Fruit fly (Drosophila melanogaster) whole organism: ENCODE data around the gene CG14185.

Experiments
- CG8478 ChIP-seq: fragments of >200 bp; optimal IDR thresholded peaks from 2 replicates; lab custom pipeline; 2018; ENCODE audit warnings: inconsistent platforms
- Dll ChIP-seq: fragments of >200 bp; optimal IDR thresholded peaks from 2 replicates; lab custom pipeline; 2017
- EcR ChIP-seq, 2 experiments: fragments of >200 bp; optimal IDR thresholded peaks; 2 replicates each; lab custom pipeline; 2017; ENCODE audit warnings: missing biosample characterization in 2 of 2, missing genetic modification characterization in 2 of 2, missing genetic modification reagents in 2 of 2
- pan ChIP-seq: fragments of >200 bp; optimal IDR thresholded peaks from 2 replicates; lab custom pipeline; 2017
- psq ChIP-seq: fragments of >200 bp; optimal IDR thresholded peaks from 2 replicates; lab custom pipeline; 2017
- usp ChIP-seq: fragments of >200 bp; optimal IDR thresholded peaks from 2 replicates; lab custom pipeline; 2017; ENCODE audit warnings: missing biosample characterization, missing genetic modification characterization, mixed read lengths

CG14185 gene

DNA sequence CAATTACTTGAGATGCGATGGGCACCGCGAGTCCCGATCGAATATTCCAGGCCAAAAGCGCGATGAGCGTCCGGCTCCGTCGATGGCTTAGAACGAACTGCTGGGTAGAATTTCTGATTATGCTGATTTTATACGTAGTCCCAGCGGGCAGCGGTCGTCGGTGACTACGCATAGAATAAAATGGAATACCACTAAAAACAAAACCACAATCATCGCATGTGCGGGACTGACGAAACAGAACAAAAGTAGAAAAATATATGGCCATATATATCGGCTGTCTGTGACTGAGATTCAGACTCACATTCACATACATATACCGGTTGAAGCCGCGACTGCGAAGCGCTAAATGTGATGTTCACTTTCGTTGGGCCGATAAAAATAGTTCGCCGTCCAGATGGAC lies 21.4 kb downstream of the CG14185 start, which contains the start of gene CG7365:
Gene CG7365, minus strand, starts transcription at position 101 of the 400 bp plus-strand sequence.
- no peak for TF ChIP-seq pan (lab: Kevin White, UChicago)
- no peak for TF ChIP-seq usp (GFP tag; lab: Kevin White, UChicago)
- no peak for TF ChIP-seq CG8478 (lab: Kevin White, UChicago)
- no peak for TF ChIP-seq EcR (GFP tag; optimal IDR thresholded peaks at IDR 0.05; lab: Kevin White, UChicago)
- TF ChIP-seq psq (lab: Kevin White, UChicago) = no peak
- TF ChIP-seq Dll = no peak

DNA sequence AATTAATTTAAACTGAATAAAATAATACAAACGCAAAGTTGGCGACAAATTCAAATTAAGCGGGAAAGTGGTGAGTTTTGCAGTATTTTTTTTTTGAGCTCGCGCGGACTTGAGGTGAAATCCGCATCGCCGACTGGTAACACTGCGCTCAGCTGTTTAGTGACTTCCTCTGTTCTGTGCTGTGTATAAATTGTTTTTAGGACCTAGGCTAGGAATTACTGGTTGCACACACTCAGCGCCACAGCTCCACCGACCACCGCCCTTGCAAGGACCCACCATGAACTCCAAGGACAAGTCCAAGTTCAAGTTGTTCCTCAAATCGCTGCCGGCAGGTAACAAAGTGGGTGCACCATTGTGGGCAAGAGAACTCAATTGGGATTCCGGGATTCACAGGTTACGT lies 23.1 kb downstream of the CG14185 start, which contains the start of gene gig:
Gene gig, plus strand, starts transcription at position 150 of the 400 bp plus-strand sequence.
- TF ChIP-seq CG8478 (lab: Kevin White, UChicago) (no peak), psq (lab: Kevin White, UChicago) (no peak), Dll (no peak), pan (lab: Kevin White, UChicago) (no peak), EcR (GFP tag; optimal IDR thresholded peaks at IDR 0.05; lab: Kevin White, UChicago) (no peak), usp (GFP tag; lab: Kevin White, UChicago) (no peak)

DNA sequence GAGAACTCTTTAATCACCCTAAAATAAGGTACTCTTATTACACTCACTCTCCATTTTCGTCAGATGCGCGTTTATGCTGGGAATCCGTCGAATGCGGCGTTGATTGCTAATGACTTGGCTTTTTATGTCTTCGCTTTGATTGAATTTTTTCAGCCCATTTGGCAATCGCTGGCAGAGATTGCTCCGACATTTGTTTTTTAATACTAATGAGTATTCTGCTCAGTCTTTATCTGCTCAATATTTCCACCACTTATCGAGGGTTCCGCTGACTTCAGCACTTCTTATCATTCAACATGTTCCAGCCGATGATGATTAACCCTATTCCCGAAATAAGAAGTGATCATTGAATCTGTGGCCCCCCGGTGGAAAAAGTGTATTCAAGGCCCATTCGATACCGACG lies 25.7 kb downstream of the CG14185 start, which contains the start of gene obst-J:
Gene obst-J, minus strand, starts transcription at position 101 of the 400 bp plus-strand sequence.
- no peak for TF ChIP-seq psq (lab: Kevin White, UChicago)
- no peak for TF ChIP-seq Dll
- no peak for TF ChIP-seq usp (GFP tag; lab: Kevin White, UChicago)
- TF ChIP-seq CG8478 (lab: Kevin White, UChicago) = no peak
- TF ChIP-seq EcR (GFP tag; optimal IDR thresholded peaks at IDR 0.05; lab: Kevin White, UChicago) = no peak
- no peak for TF ChIP-seq pan (lab: Kevin White, UChicago)

DNA sequence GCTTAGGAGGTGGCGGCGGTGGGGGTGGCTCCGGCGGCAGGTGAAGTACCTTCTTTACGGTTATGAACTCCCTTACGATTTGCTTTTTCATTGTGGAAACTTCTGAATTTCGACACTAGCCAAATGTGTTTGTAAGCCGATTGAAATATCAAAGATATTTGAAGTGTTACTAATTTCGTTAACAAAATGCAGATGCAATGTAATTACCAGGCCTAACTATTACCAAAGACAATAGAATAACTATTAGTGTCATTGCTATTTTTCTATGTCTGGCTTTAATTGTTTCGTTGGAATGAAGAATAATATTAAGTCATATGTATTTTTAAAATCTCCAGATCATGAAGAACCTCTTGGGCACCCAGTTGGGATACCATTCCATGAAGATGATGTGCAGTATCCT lies 27.3 kb downstream of the CG14185 start, which contains the start of gene CG7335:
Gene CG7335, minus strand, starts transcription at position 101 of the 400 bp plus-strand sequence.
- TF ChIP-seq CG8478 (lab: Kevin White, UChicago) (no peak), usp (GFP tag; lab: Kevin White, UChicago) (no peak), psq (lab: Kevin White, UChicago) (no peak), pan (lab: Kevin White, UChicago) (no peak), Dll (no peak), EcR (GFP tag; optimal IDR thresholded peaks at IDR 0.05; lab: Kevin White, UChicago) (no peak)

DNA sequence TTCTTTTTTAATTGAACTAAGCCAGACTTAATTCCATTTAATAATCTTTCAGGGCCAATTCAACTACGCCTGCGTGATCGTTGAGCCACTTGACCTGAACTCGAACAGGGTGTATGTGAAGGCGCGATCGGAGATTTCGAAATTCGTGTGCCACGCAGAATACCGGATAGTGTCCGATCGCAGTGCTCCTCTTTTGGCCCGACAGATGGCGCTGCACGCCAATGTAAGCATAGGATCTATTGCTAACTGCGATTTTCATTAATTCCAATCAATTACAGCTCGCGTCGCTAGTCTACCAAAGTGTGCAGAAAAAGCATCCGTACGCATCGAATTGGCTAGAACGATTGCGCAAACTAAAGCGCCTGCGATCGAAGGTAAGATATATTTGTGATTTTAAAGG lies 32.4 kb downstream of the CG14185 start:
- no peak for TF ChIP-seq psq (lab: Kevin White, UChicago)
- no peak for TF ChIP-seq CG8478 (lab: Kevin White, UChicago)
- no peak for TF ChIP-seq pan (lab: Kevin White, UChicago)
- TF ChIP-seq Dll = no peak
- no peak for TF ChIP-seq usp (GFP tag; lab: Kevin White, UChicago)
- TF ChIP-seq EcR (GFP tag; optimal IDR thresholded peaks at IDR 0.05; lab: Kevin White, UChicago) = no peak

DNA sequence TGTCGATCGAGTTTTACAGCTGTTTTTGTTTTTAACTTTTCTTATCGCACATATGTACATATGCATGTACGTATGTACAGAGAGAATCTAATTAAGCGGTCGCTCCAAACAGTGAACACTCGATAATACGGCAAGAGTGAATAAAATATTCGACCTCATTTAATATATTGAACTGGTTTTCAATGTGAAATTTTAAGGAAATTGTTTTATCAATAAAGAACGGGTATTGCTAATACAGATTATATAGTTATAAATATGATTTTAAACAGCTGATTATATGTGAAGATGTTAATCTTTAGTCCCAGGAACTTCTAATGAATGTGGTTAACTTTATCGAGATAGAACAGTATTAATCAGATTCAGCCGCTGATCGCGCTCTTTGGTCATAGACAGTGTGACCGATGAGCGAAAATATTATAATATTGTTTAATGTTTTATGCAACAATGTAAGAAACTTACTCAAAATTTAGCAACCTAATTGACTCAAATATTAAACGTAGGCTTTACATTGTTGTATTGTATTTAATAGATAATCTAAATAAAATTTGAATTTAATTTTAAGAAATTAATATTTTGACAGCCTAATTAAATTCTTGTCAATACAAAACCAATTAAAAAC lies 34.8 kb downstream of the CG14185 start, which contains the start of gene CG7328:
Gene CG7328, minus strand, starts transcription at position 19 of the 619 bp plus-strand sequence.
- TF ChIP-seq psq (lab: Kevin White, UChicago) (no peak), Dll (no peak), EcR (GFP tag; optimal IDR thresholded peaks at IDR 0.05; lab: Kevin White, UChicago) (no peak), pan (lab: Kevin White, UChicago) (no peak), usp (GFP tag; lab: Kevin White, UChicago) (no peak), CG8478 (lab: Kevin White, UChicago) (no peak)
